Worm (Caenorhabditis elegans) whole organism, mixed stage, embryonic: ENCODE data around the gene asp-17.

ENCODE experiments used
- blmp-1 ChIP-seq: fragments of 150-350 bp; optimal IDR thresholded peaks from 2 replicates; lab custom pipeline; 2014; ENCODE audit warnings: missing biosample characterization, missing genetic modification characterization
- ces-1 ChIP-seq: fragments of 150-350 bp; optimal IDR thresholded peaks from 2 replicates; lab custom pipeline; 2014; ENCODE audit warnings: missing biosample characterization, missing genetic modification reagents, missing genetic modification characterization
- drap-1 ChIP-seq: fragments of 200-800 bp; sonication (Bioruptor generic); optimal IDR thresholded peaks from 3 replicates; lab custom pipeline; 2018; ENCODE audit warnings: mild to moderate bottlenecking, missing genetic modification characterization, missing compliant biosample characterization
- elt-1 ChIP-seq: sonication (generic microtip); optimal IDR thresholded peaks from 2 replicates; lab custom pipeline; 2017; ENCODE audit warnings: missing genetic modification characterization, mild to moderate bottlenecking, missing compliant biosample characterization, antibody characterized with exemption, moderate library complexity, borderline replicate concordance; ENCODE audit not compliant: insufficient read depth
- elt-3 ChIP-seq: fragments of 150-350 bp; optimal IDR thresholded peaks from 2 replicates; lab custom pipeline; 2014; ENCODE audit warnings: missing biosample characterization, missing genetic modification characterization
- lin-13 ChIP-seq: fragments of 150-350 bp; optimal IDR thresholded peaks from 2 replicates; lab custom pipeline; 2014; ENCODE audit warnings: missing biosample characterization, missing genetic modification characterization
- mep-1 ChIP-seq: fragments of 150-350 bp; optimal IDR thresholded peaks from 2 replicates; lab custom pipeline; 2017; ENCODE audit warnings: missing biosample characterization, missing genetic modification reagents, missing genetic modification characterization, inconsistent platforms
- nhr-28 ChIP-seq: fragments of 150-350 bp; optimal IDR thresholded peaks from 2 replicates; lab custom pipeline; 2014; ENCODE audit warnings: missing biosample characterization, missing genetic modification characterization
- nhr-76 ChIP-seq: sonication (generic microtip); optimal IDR thresholded peaks from 2 replicates; lab custom pipeline; 2017; ENCODE audit warnings: missing biosample characterization, missing genetic modification characterization
- pha-4 ChIP-seq: fragments of 150-350 bp; optimal IDR thresholded peaks from 2 replicates; lab custom pipeline; 2018; ENCODE audit warnings: missing biosample characterization, missing genetic modification reagents, missing genetic modification characterization
- snpc-4 ChIP-seq: fragments of 150-350 bp; optimal IDR thresholded peaks from 2 replicates; lab custom pipeline; 2014; ENCODE audit warnings: missing biosample characterization, missing genetic modification characterization
- unc-62 ChIP-seq: fragments of 150-350 bp; optimal IDR thresholded peaks from 2 replicates; lab custom pipeline; 2014; ENCODE audit warnings: missing biosample characterization, missing genetic modification reagents, missing genetic modification characterization
- ztf-11 ChIP-seq: fragments of 150-350 bp; optimal IDR thresholded peaks from 2 replicates; lab custom pipeline; 2014; ENCODE audit warnings: missing biosample characterization, missing genetic modification characterization

DNA sequence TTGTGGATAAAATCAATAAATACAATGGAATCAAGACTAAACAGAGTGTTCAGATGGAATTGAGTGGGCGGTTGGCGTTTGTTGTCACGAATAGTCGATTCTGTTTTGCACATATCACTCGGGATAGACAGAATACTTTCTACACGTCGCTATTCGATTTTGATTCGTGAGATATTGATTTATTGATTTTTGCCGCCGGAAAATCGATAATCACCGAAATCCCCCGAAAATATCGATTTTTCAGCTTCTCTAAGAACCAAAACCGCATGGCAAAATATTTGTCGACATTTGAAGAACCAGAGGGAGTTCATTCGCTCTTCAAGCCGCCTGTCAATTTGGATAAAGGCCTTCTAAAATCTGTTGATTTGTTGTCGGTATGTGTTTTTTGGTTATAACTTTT lies 26.7 kb downstream of the asp-17 start:
- TF ChIP-seq elt-3 (tag; lab: Kevin White, UChicago) (no peak), nhr-28 (no peak), snpc-4 (tag; lab: Kevin White, UChicago) (no peak), unc-62 (GFP tag; lab: Kevin White, UChicago) (no peak), nhr-76 (tag; lab: Kevin White, UChicago) (no peak), ces-1 (GFP tag; lab: Kevin White, UChicago) (no peak), mep-1 (tag; lab: Kevin White, UChicago) (no peak), elt-1 (no peak), pha-4 (tag; lab: Kevin White, UChicago) (no peak), ztf-11 (tag; lab: Kevin White, UChicago) (no peak), blmp-1 (tag; lab: Kevin White, UChicago) (no peak), lin-13 (no peak), drap-1 (no peak)
